Worm (Caenorhabditis elegans) whole organism, L3 larva: Measurements from ENCODE around the gene Y119D3B.14.

ENCODE experiments used
- ama-1 ChIP-seq: fragments of 150-350 bp; optimal IDR thresholded peaks from 2 replicates; lab custom pipeline; 2018
- elt-2 ChIP-seq: sonication (generic microtip); optimal IDR thresholded peaks from 2 replicates; lab custom pipeline; 2016; ENCODE audit warnings: missing genetic modification reagents, mild to moderate bottlenecking, missing genetic modification characterization, missing compliant biosample characterization
- mml-1 ChIP-seq: fragments of 150-350 bp; sonication (generic microtip); optimal IDR thresholded peaks from 3 replicates; lab custom pipeline; 2014; ENCODE audit warnings: missing biosample characterization, missing genetic modification characterization
- pqm-1 ChIP-seq: fragments of 150-350 bp; optimal IDR thresholded peaks from 2 replicates; lab custom pipeline; 2017; ENCODE audit warnings: missing biosample characterization, missing genetic modification characterization, inconsistent platforms
- snpc-4 ChIP-seq: fragments of 150-350 bp; optimal IDR thresholded peaks from 2 replicates; lab custom pipeline; 2014; ENCODE audit warnings: missing biosample characterization, missing genetic modification characterization

ce11 chrIII:1151680-1152079, 41.9 kb downstream of the Y119D3B.14 start, which contains the start of gene cdh-12:
- TF ChIP-seq elt-2 = no peak
- no peak for TF ChIP-seq snpc-4 (tag; lab: Kevin White, UChicago)
- TF ChIP-seq mml-1 (tag; lab: Kevin White, UChicago) = no peak
- TF ChIP-seq pqm-1 (tag; lab: Kevin White, UChicago) = no peak
- TF ChIP-seq ama-1 (lab: Kevin White, UChicago) = no peak
